Worm (Caenorhabditis elegans) whole organism, late embryonic: ENCODE data around the gene srd-46.

Experiments used
- ama-1 ChIP-seq: fragments of 150-350 bp; optimal IDR thresholded peaks from 2 replicates; lab custom pipeline; 2014
- hlh-30 ChIP-seq: sonication (generic microtip); optimal IDR thresholded peaks from 2 replicates; lab custom pipeline; 2017; ENCODE audit warnings: antibody characterized with exemption, missing genetic modification characterization, missing compliant biosample characterization; ENCODE audit not compliant: insufficient read depth
- pag-3 ChIP-seq: sonication (generic microtip); optimal IDR thresholded peaks from 2 replicates; lab custom pipeline; 2016; ENCODE audit warnings: missing compliant biosample characterization, missing genetic modification characterization, borderline replicate concordance
- pqm-1 ChIP-seq: sonication (generic microtip); optimal IDR thresholded peaks from 2 replicates; lab custom pipeline; 2016; ENCODE audit warnings: missing genetic modification characterization, missing compliant biosample characterization
- rnt-1 ChIP-seq: sonication (generic microtip); optimal IDR thresholded peaks from 2 replicates; lab custom pipeline; 2016; ENCODE audit warnings: missing genetic modification characterization, missing compliant biosample characterization
- sox-2 ChIP-seq: fragments of 200-800 bp; sonication (Bioruptor generic); IDR thresholded peaks from 2 replicates; pipeline ENCODE4 v1.3.6; 2022; ENCODE audit warnings: missing genetic modification reagents, missing genetic modification characterization, missing compliant biosample characterization
- unc-86 ChIP-seq: sonication (generic microtip); optimal IDR thresholded peaks from 2 replicates; lab custom pipeline; 2016; ENCODE audit warnings: missing genetic modification characterization, missing compliant biosample characterization
- zip-5 ChIP-seq: sonication (generic microtip); optimal IDR thresholded peaks from 2 replicates; lab custom pipeline; 2016; ENCODE audit warnings: missing genetic modification characterization, missing compliant biosample characterization

ce11 chrX:12306565-12306964 is 25.3 kb upstream of the srd-46 start, which contains the start of gene phf-32:
- TF ChIP-seq zip-5 (tag; lab: Kevin White, UChicago) (no peak), pqm-1 (tag; lab: Kevin White, UChicago) (no peak), sox-2 (GFP tag; lab: Robert Waterston, UW) (no peak), rnt-1 (no peak), hlh-30 (tag; lab: Kevin White, UChicago) (no peak), ama-1 (lab: Kevin White, UChicago) (no peak), pag-3 (tag; lab: Kevin White, UChicago) (no peak), unc-86 (tag; lab: Kevin White, UChicago) (no peak)
